Worm (Caenorhabditis elegans) whole organism, late embryonic: ENCODE results near the gene K09C6.2.
"Not testable (repeated sequence)": the region's sequence is repeated elsewhere in the genome, so short reads cannot be mapped to it uniquely, and the experiment has no call there.

Experiments used
- C08G9.2 ChIP-seq: sonication (generic microtip); optimal IDR thresholded peaks from 2 replicates; lab custom pipeline; 2016; ENCODE audit warnings: mild to moderate bottlenecking, missing genetic modification characterization, moderate library complexity, missing compliant biosample characterization
- K02D7.2 ChIP-seq: sonication (generic microtip); optimal IDR thresholded peaks from 2 replicates; lab custom pipeline; 2017; ENCODE audit warnings: mild to moderate bottlenecking, missing genetic modification characterization, missing compliant biosample characterization
- T23F11.4 ChIP-seq: fragments of 200-800 bp; sonication (Bioruptor generic); optimal IDR thresholded peaks from 2 replicates; lab custom pipeline; 2018; ENCODE audit warnings: mild to moderate bottlenecking, missing genetic modification characterization, missing compliant biosample characterization
- ama-1 ChIP-seq: fragments of 150-350 bp; optimal IDR thresholded peaks from 2 replicates; lab custom pipeline; 2014
- ceh-24 ChIP-seq: sonication (generic microtip); optimal IDR thresholded peaks from 2 replicates; lab custom pipeline; 2016; ENCODE audit warnings: mild to moderate bottlenecking, missing genetic modification characterization, missing compliant biosample characterization
- ceh-31 ChIP-seq: sonication (generic microtip); optimal IDR thresholded peaks from 2 replicates; lab custom pipeline; 2016; ENCODE audit warnings: missing genetic modification characterization, missing compliant biosample characterization
- ceh-34 ChIP-seq: sonication (generic microtip); optimal IDR thresholded peaks from 2 replicates; lab custom pipeline; 2016; ENCODE audit warnings: mild to moderate bottlenecking, missing genetic modification characterization, missing compliant biosample characterization
- ceh-6 ChIP-seq: fragments of 200-800 bp; sonication (Bioruptor generic); optimal IDR thresholded peaks from 2 replicates; lab custom pipeline; 2018; ENCODE audit warnings: mild to moderate bottlenecking, missing genetic modification characterization, missing compliant biosample characterization
- dmd-4 ChIP-seq: sonication (generic microtip); optimal IDR thresholded peaks from 2 replicates; lab custom pipeline; 2016; ENCODE audit warnings: borderline replicate concordance, missing genetic modification characterization, missing compliant biosample characterization
- dve-1 ChIP-seq: sonication (generic microtip); optimal IDR thresholded peaks from 2 replicates; lab custom pipeline; 2017; ENCODE audit warnings: antibody characterized with exemption, mild to moderate bottlenecking, missing genetic modification characterization, missing compliant biosample characterization
- elt-2 ChIP-seq: sonication (generic microtip); optimal IDR thresholded peaks from 2 replicates; lab custom pipeline; 2016; ENCODE audit warnings: missing genetic modification reagents, missing genetic modification characterization, missing compliant biosample characterization
- ets-4 ChIP-seq: sonication (generic microtip); optimal IDR thresholded peaks from 2 replicates; lab custom pipeline; 2016; ENCODE audit warnings: missing genetic modification characterization, missing compliant biosample characterization
- fkh-10 ChIP-seq: fragments of 150-350 bp; optimal IDR thresholded peaks from 2 replicates; lab custom pipeline; 2014; ENCODE audit warnings: missing biosample characterization, missing genetic modification reagents, missing genetic modification characterization
- fkh-6 ChIP-seq: sonication (generic microtip); optimal IDR thresholded peaks from 2 replicates; lab custom pipeline; 2016; ENCODE audit warnings: missing genetic modification characterization, missing compliant biosample characterization
- gmeb-2 ChIP-seq: sonication (generic microtip); optimal IDR thresholded peaks from 2 replicates; lab custom pipeline; 2016; ENCODE audit warnings: missing genetic modification characterization, inconsistent platforms, missing compliant biosample characterization
- hlh-15 ChIP-seq: sonication (generic microtip); optimal IDR thresholded peaks from 2 replicates; lab custom pipeline; 2016; ENCODE audit warnings: missing genetic modification characterization, missing compliant biosample characterization
- hlh-30 ChIP-seq: sonication (generic microtip); optimal IDR thresholded peaks from 2 replicates; lab custom pipeline; 2017; ENCODE audit warnings: antibody characterized with exemption, missing genetic modification characterization, missing compliant biosample characterization; ENCODE audit not compliant: insufficient read depth
- hlh-6 ChIP-seq: sonication (generic microtip); optimal IDR thresholded peaks from 2 replicates; lab custom pipeline; 2016; ENCODE audit warnings: missing genotype, missing genetic modification characterization, missing compliant biosample characterization
- nfya-1 ChIP-seq: sonication (generic microtip); optimal IDR thresholded peaks from 2 replicates; lab custom pipeline; 2017; ENCODE audit warnings: missing genetic modification characterization, mild to moderate bottlenecking, missing compliant biosample characterization, antibody characterized with exemption, moderate library complexity
- odd-2 ChIP-seq: sonication (generic microtip); optimal IDR thresholded peaks from 2 replicates; lab custom pipeline; 2017; ENCODE audit warnings: antibody characterized with exemption, mild to moderate bottlenecking, missing genetic modification characterization, missing compliant biosample characterization
- pag-3 ChIP-seq: sonication (generic microtip); optimal IDR thresholded peaks from 2 replicates; lab custom pipeline; 2016; ENCODE audit warnings: missing compliant biosample characterization, missing genetic modification characterization, borderline replicate concordance
- pat-9 ChIP-seq: fragments of 200-800 bp; sonication (Bioruptor generic); optimal IDR thresholded peaks from 2 replicates; lab custom pipeline; 2018; ENCODE audit warnings: mild to moderate bottlenecking, missing genetic modification characterization, moderate library complexity, missing compliant biosample characterization
- pha-2 ChIP-seq: sonication (generic microtip); optimal IDR thresholded peaks from 2 replicates; lab custom pipeline; 2017; ENCODE audit warnings: mild to moderate bottlenecking, missing genetic modification characterization, missing compliant biosample characterization
- pha-4 ChIP-seq: fragments of 150-350 bp; optimal IDR thresholded peaks from 2 replicates; lab custom pipeline; 2018; ENCODE audit warnings: missing biosample characterization, missing genetic modification reagents, missing genetic modification characterization
- pqm-1 ChIP-seq: sonication (generic microtip); optimal IDR thresholded peaks from 2 replicates; lab custom pipeline; 2016; ENCODE audit warnings: missing genetic modification characterization, missing compliant biosample characterization
- rnt-1 ChIP-seq: sonication (generic microtip); optimal IDR thresholded peaks from 2 replicates; lab custom pipeline; 2016; ENCODE audit warnings: missing genetic modification characterization, missing compliant biosample characterization
- sdc-2 ChIP-seq: sonication (generic microtip); optimal IDR thresholded peaks from 2 replicates; lab custom pipeline; 2016; ENCODE audit warnings: missing genotype, missing genetic modification characterization, missing compliant biosample characterization
- sox-2 ChIP-seq: fragments of 200-800 bp; sonication (Bioruptor generic); IDR thresholded peaks from 2 replicates; pipeline ENCODE4 v1.3.6; 2022; ENCODE audit warnings: missing genetic modification reagents, missing genetic modification characterization, missing compliant biosample characterization
- tbx-2 ChIP-seq: sonication (generic microtip); optimal IDR thresholded peaks from 2 replicates; lab custom pipeline; 2016; ENCODE audit warnings: missing genetic modification characterization, missing compliant biosample characterization
- unc-42 ChIP-seq: sonication (generic microtip); optimal IDR thresholded peaks from 2 replicates; lab custom pipeline; 2016; ENCODE audit warnings: missing genotype, missing genetic modification characterization, missing compliant biosample characterization
- unc-55 ChIP-seq: sonication (generic microtip); optimal IDR thresholded peaks from 2 replicates; lab custom pipeline; 2017; ENCODE audit warnings: missing biosample characterization, missing genetic modification reagents, missing genetic modification characterization

Gene K09C6.2

ce11 chrV:890423-890822, 33.8 kb downstream of the K09C6.2 start, which contains the start of gene srlf-21:
srlf-21 (minus strand) TSS chrV:890523.
- TF ChIP-seq nfya-1 (tag; lab: Kevin White, UChicago) (no peak), unc-42 (tag; lab: Kevin White, UChicago) (no peak)

- not testable (repeated sequence) for TF ChIP-seq tbx-2 (tag; lab: Kevin White, UChicago); ceh-24; dmd-4 (tag; lab: Kevin White, UChicago)
Observed at ce11 chrV:890835-891234, 34.2 kb downstream of the K09C6.2 start, which contains the start of gene srlf-22. srlf-22 (plus strand) TSS chrV:891135.

- TF ChIP-seq ceh-6 (GFP tag; lab: Kevin White, UChicago) (no peak), nfya-1 (tag; lab: Kevin White, UChicago) (no peak), gmeb-2 (tag; lab: Kevin White, UChicago) (no peak), ceh-24 (no peak), sox-2 (GFP tag; lab: Robert Waterston, UW) (no peak), hlh-6 (tag; lab: Kevin White, UChicago) (no peak), K02D7.2 (no peak)
- TF ChIP-seq, all 69 proteins: peak for 0
Observed at ce11 chrV:893437-894018, 36.9 kb downstream of the K09C6.2 start, which contains the start of the genes srlf-23 and srlf-20. srlf-23 (minus strand) TSS chrV:893537. srlf-20 (plus strand) TSS chrV:893968.

- no peak for TF ChIP-seq unc-55
- no peak for TF ChIP-seq sdc-2 (tag; lab: Kevin White, UChicago)
- TF ChIP-seq ceh-6 (GFP tag; lab: Kevin White, UChicago): no peak
- no peak for TF ChIP-seq odd-2 (tag; lab: Kevin White, UChicago)
- TF ChIP-seq tbx-2 (tag; lab: Kevin White, UChicago): no peak
- TF ChIP-seq dve-1 (tag; lab: Kevin White, UChicago): no peak
- no peak for TF ChIP-seq gmeb-2 (tag; lab: Kevin White, UChicago)
- no peak for TF ChIP-seq hlh-15 (tag; lab: Kevin White, UChicago)
Observed at ce11 chrV:899087-899486, 42.4 kb downstream of the K09C6.2 start, which contains the start of gene nas-32. nas-32 (minus strand) TSS chrV:899187.

DNA sequence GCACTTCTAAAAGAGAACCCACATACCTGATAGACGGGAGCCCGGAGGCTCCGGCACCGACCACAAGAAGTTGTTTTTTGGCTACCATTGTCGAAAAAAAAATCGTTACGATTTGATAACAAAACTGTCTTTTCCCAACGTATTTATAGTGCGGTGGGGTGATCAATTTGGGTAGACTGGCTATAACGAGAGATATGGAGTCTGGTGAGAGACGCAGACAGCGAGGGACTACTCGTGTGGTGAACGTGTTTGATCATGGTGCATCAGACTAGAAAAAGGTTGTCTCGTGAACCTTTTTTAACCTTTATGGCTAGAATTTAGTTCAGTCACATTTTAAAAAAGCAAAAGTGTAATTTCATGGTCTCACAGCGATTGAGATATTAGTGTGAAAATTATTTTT, 46.8 kb downstream of the K09C6.2 start, which contains the start of gene fmo-5:
TSS of gene fmo-5 (minus strand) at position 206 of the 400 bp plus-strand sequence.
- TF ChIP-seq ceh-34 (no peak), hlh-30 (peak; percentile 36)
- TF ChIP-seq, all 69 proteins: peak for 1

DNA sequence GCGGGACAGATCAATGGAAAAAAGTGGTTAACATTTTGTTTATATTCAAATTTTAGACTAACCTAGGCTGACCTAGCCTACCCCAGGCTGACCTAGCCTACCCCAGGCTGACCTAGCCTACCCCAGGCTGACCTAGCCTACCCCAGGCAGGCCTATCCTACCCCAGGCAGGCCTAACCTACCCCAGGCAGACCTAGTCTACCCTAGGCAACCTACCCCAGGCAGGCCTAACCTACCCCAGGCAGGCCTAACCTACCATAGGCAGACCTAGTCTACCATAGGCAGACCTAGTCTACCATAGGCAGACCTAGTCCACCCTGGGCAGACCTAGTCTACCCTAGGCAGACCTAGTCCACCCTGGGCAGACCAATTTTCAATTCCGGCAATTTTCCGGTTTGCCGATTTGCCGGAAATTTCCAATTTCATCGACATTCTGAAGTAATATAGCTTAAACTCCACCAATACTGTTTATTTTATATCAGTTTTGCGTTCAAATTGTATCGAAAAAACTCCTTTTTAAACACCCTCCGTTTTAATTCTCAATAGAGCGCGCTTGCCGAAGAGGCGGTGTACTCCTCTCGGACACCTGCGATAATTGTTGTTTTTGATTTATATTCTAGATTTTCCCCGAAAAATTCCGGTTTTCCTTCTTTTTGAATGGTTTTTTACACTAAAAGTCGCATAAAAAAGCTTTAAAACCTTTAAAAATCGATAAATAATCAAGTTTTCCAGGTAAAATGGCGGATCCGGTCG, 47.8 kb downstream of the K09C6.2 start, which contains the start of gene trm-2A:
TSS of gene trm-2A (plus strand) at position 732 of the 752 bp plus-strand sequence.
- no peak for TF ChIP-seq ama-1 (lab: Kevin White, UChicago)
- TF ChIP-seq tbx-2 (tag; lab: Kevin White, UChicago): peak; percentile 26
- TF ChIP-seq fkh-6 (tag; lab: Kevin White, UChicago): no peak
- peak; percentile 15 for TF ChIP-seq ceh-31 (tag; lab: Kevin White, UChicago)
- TF ChIP-seq nfya-1 (tag; lab: Kevin White, UChicago): peak; percentile 24

DNA sequence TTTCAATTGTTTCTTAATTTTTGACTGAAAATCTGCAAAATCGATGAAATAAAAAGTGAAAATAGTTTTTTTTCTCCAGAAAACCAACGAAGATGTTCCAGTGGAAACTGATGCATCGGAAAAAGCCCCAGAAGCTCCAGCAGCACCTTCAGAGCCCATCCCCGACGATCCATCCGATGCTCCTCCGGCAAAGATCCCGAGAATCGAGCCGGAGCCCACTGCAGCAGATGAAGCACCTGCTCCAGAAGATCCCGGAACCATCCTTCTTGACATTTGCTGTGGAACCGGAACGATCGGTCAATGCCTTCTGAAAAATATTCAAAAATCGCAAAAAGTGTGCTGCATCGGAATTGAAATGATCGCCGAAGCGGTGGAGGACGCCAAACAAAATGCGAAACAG, 52.0 kb downstream of the K09C6.2 start:
- TF ChIP-seq K02D7.2 (no peak), pha-4 (tag; lab: Kevin White, UChicago) (no peak), pqm-1 (tag; lab: Kevin White, UChicago) (no peak), hlh-15 (tag; lab: Kevin White, UChicago) (no peak), pat-9 (tag; lab: Kevin White, UChicago) (no peak), pag-3 (tag; lab: Kevin White, UChicago) (no peak), rnt-1 (no peak), T23F11.4 (GFP tag; lab: Kevin White, UChicago) (no peak), ama-1 (lab: Kevin White, UChicago) (no peak), ets-4 (tag; lab: Kevin White, UChicago) (no peak), C08G9.2 (no peak), fkh-10 (no peak), pha-2 (tag; lab: Kevin White, UChicago) (no peak), elt-2 (no peak)
